Worm (Caenorhabditis elegans) whole organism, young adult: Measurements from ENCODE around the gene M01H9.3.

Source experiments
- B0035.1 ChIP-seq: sonication (generic microtip); optimal IDR thresholded peaks from 2 replicates; lab custom pipeline; 2016; ENCODE audit warnings: missing genetic modification characterization, mild to moderate bottlenecking, missing compliant biosample characterization, missing genotype, missing genetic modification reagents
- F37B4.10 ChIP-seq: fragments of 200-800 bp; sonication (Bioruptor generic); IDR thresholded peaks from 2 replicates; pipeline ENCODE4 v1.3.6; 2022; ENCODE audit warnings: missing genetic modification characterization, missing compliant biosample characterization
- Y67H2A.10 ChIP-seq: fragments of 200-800 bp; sonication (Bioruptor generic); conservative IDR thresholded peaks from 2 replicates; pipeline ENCODE4 v1.3.6; 2022; ENCODE audit warnings: missing genetic modification reagents, missing genetic modification characterization, missing compliant biosample characterization
- egl-18 ChIP-seq: fragments of 200-800 bp; sonication (Bioruptor generic); IDR thresholded peaks from 2 replicates; pipeline ENCODE4 v1.3.6; 2022; ENCODE audit warnings: missing genetic modification reagents, missing genetic modification characterization, missing compliant biosample characterization
- nhr-179 ChIP-seq: sonication (generic microtip); optimal IDR thresholded peaks from 2 replicates; lab custom pipeline; 2016; ENCODE audit warnings: mild to moderate bottlenecking, missing genetic modification characterization, missing compliant biosample characterization
- nhr-90 ChIP-seq: sonication (generic microtip); optimal IDR thresholded peaks from 2 replicates; lab custom pipeline; 2016; ENCODE audit warnings: missing genotype, mild to moderate bottlenecking, missing genetic modification characterization, missing compliant biosample characterization
- pbrm-1 ChIP-seq: fragments of 200-800 bp; sonication (Bioruptor generic); IDR thresholded peaks from 2 replicates; pipeline ENCODE4 v1.3.6; 2022; ENCODE audit warnings: missing genetic modification reagents, missing genetic modification characterization, missing compliant biosample characterization
- pha-4 ChIP-seq: fragments of 150-350 bp; sonication (generic microtip); optimal IDR thresholded peaks from 2 replicates; lab custom pipeline; 2014; ENCODE audit warnings: missing biosample characterization, missing genetic modification reagents, missing genetic modification characterization
- snpc-3.4 ChIP-seq: sonication (generic microtip); optimal IDR thresholded peaks from 2 replicates; lab custom pipeline; 2017; ENCODE audit warnings: missing genetic modification characterization, mild to moderate bottlenecking, missing compliant biosample characterization, antibody characterized with exemption, moderate library complexity, missing genotype, missing genetic modification reagents
- tbp1 ChIP-seq: fragments of 200-800 bp; sonication (Bioruptor generic); optimal IDR thresholded peaks from 2 replicates; lab custom pipeline; 2018; ENCODE audit warnings: mild to moderate bottlenecking, missing genetic modification characterization, missing compliant biosample characterization
- unc-62 ChIP-seq: fragments of 150-350 bp; optimal IDR thresholded peaks from 2 replicates; lab custom pipeline; 2014; ENCODE audit warnings: missing biosample characterization, missing genetic modification reagents, missing genetic modification characterization

ce11 chrIV:4470885-4471772 lies 5.7 kb downstream of the M01H9.3 start:
- TF ChIP-seq nhr-179 (tag; lab: Kevin White, UChicago) (no peak), snpc-3.4 (tag; lab: Kevin White, UChicago) (peak; percentile 23), B0035.1 (no peak), Y67H2A.10 (no peak), tbp1 (GFP tag; lab: Kevin White, UChicago) (peak; percentile 20), unc-62 (GFP tag; lab: Kevin White, UChicago) (no peak), pha-4 (no peak), F37B4.10 (no peak), egl-18 (no peak), nhr-90 (tag; lab: Kevin White, UChicago) (no peak), pbrm-1 (GFP tag; lab: Robert Waterston, UW) (peak; percentile 72; the same call in 1 of the 2 replicates)
